Worm (Caenorhabditis elegans): ENCODE data around the gene F52D10.4.

Gene F52D10.4

ce11 chrX:11605766-11606490 lies 11.3 kb upstream of the F52D10.4 start (continued):
- TF ChIP-seq K12H6.12 (tag; optimal IDR thresholded peaks at IDR 0.05) (peak; percentile 99), bed-2 (GFP tag; IDR thresholded peaks at IDR 0.05) (no peak), snpc-1.1 (tag; optimal IDR thresholded peaks at IDR 0.05; ENCODE audit: insufficient read depth) (no peak), akir-1 (GFP tag; optimal IDR thresholded peaks at IDR 0.05) (no peak), ztf-3 (GFP tag; optimal IDR thresholded peaks at IDR 0.05) (peak; percentile 98), unc-62 (GFP tag; optimal IDR thresholded peaks at IDR 0.05) (no peak), Y53G8AR.9 (GFP tag; conservative IDR thresholded peaks at IDR 0.05) (peak; percentile 89; the same call in 1 of the 2 replicates), egl-18 (GFP tag; IDR thresholded peaks at IDR 0.05) (0 out of 2 replicates have a peak, but pooled peaks have one; percentile 72), xnd-1 (tag; optimal IDR thresholded peaks at IDR 0.05) (no peak), rpc-1 (optimal IDR thresholded peaks at IDR 0.05) (no peak), rpc-1 (tag; optimal IDR thresholded peaks at IDR 0.05) (no peak), D2030.7 (GFP tag; IDR thresholded peaks at IDR 0.05) (no peak), attf-6 (GFP tag; IDR thresholded peaks at IDR 0.05) (no peak), F37B4.10 (GFP tag; IDR thresholded peaks at IDR 0.05) (0 out of 2 replicates have a peak, but pooled peaks have one; percentile 35), B0261.1 (tag; optimal IDR thresholded peaks at IDR 0.05) (peak; percentile 48), T07F8.4 (tag; optimal IDR thresholded peaks at IDR 0.05) (peak; percentile 23), ceh-91 (GFP tag; IDR thresholded peaks at IDR 0.05) (no peak), ztf-22 (GFP tag; optimal IDR thresholded peaks at IDR 0.05) (peak; percentile 74), rec-8 (tag; optimal IDR thresholded peaks at IDR 0.05) (no peak), F10E7.11 (tag; optimal IDR thresholded peaks at IDR 0.05) (peak; percentile 35), attf-3 (GFP tag; conservative IDR thresholded peaks at IDR 0.05) (0 out of 2 replicates have a peak, but pooled peaks have one; percentile 26), him-1 (tag; optimal IDR thresholded peaks at IDR 0.05) (no peak), somi-1 (GFP tag; optimal IDR thresholded peaks at IDR 0.05) (peak; percentile 99), sptf-2 (GFP tag; optimal IDR thresholded peaks at IDR 0.05) (no peak), egrh-3 (GFP tag; IDR thresholded peaks at IDR 0.05) (peak; percentile 80), F23B12.7 (tag; optimal IDR thresholded peaks at IDR 0.05; ENCODE audit: insufficient read depth) (no peak), lsl-1 (GFP tag; optimal IDR thresholded peaks at IDR 0.05) (peak; percentile 17), rcor-1 (GFP tag; IDR thresholded peaks at IDR 0.05) (no peak), ztf-6 (GFP tag; IDR thresholded peaks at IDR 0.05) (peak; percentile 82), Y95B8A.8 (GFP tag; IDR thresholded peaks at IDR 0.05) (peak; percentile 59), zim-3 (tag; optimal IDR thresholded peaks at IDR 0.05) (no peak), ztf-25 (GFP tag; IDR thresholded peaks at IDR 0.05) (peak; percentile 58; the same call in 1 of the 2 replicates), tlf-1 (GFP tag; optimal IDR thresholded peaks at IDR 0.05) (peak; percentile 95)

ce11 chrX:11606815-11607499 lies 10.3 kb upstream of the F52D10.4 start:
- TF ChIP-seq let-607 (tag; optimal IDR thresholded peaks at IDR 0.05) (no peak), nhr-179 (tag; optimal IDR thresholded peaks at IDR 0.05) (no peak), somi-1 (GFP tag; optimal IDR thresholded peaks at IDR 0.05) (no peak), madf-8 (GFP tag; conservative IDR thresholded peaks at IDR 0.05) (no peak), Y53F4B.3 (GFP tag; IDR thresholded peaks at IDR 0.05) (no peak)

All from whole organism, young adult.